Fruit fly (Drosophila melanogaster) whole organism, embryonic: ENCODE measurements around the gene CG5674.
A peak's percentile ranks its signal among the peaks of the same experiment; 100 is the strongest.

Source experiments
- Asciz ChIP-seq: fragments of 200-800 bp; sonication (Bioruptor generic); optimal IDR thresholded peaks from 2 replicates; lab custom pipeline; 2017; ENCODE audit warnings: missing biosample characterization, mild to moderate bottlenecking, missing genetic modification characterization, missing genetic modification reagents
- C15 ChIP-seq: fragments of 200-800 bp; sonication (Bioruptor generic); IDR thresholded peaks from 3 replicates; pipeline ENCODE4 v1.3.6; 2022; ENCODE audit warnings: missing biosample characterization, missing genetic modification characterization
- CG11398 ChIP-seq: fragments of 200-800 bp; sonication (Bioruptor generic); optimal IDR thresholded peaks from 2 replicates; lab custom pipeline; 2016; ENCODE audit warnings: missing biosample characterization, missing genetic modification characterization
- CG11504 ChIP-seq: fragments of 200-800 bp; sonication (Bioruptor generic); optimal IDR thresholded peaks from 3 replicates; lab custom pipeline; 2019; ENCODE audit warnings: missing biosample characterization, mild to moderate bottlenecking, missing genetic modification characterization, moderate library complexity
- CG11696 ChIP-seq: fragments of 200-800 bp; sonication (Bioruptor generic); IDR thresholded peaks from 2 replicates; pipeline ENCODE4 v1.3.6; 2022; ENCODE audit warnings: missing biosample characterization, missing genetic modification characterization
- CG12071 ChIP-seq: fragments of 200-800 bp; sonication (Bioruptor generic); optimal IDR thresholded peaks from 3 replicates; lab custom pipeline; 2018; ENCODE audit warnings: missing biosample characterization, mild to moderate bottlenecking, missing genetic modification characterization
- CG17359 ChIP-seq: fragments of 200-800 bp; sonication (Bioruptor generic); optimal IDR thresholded peaks from 3 replicates; lab custom pipeline; 2018; ENCODE audit warnings: missing biosample characterization, mild to moderate bottlenecking, missing genetic modification characterization, moderate library complexity
- CG17912 ChIP-seq: fragments of 200-800 bp; sonication (Bioruptor generic); optimal IDR thresholded peaks from 2 replicates; lab custom pipeline; 2018; ENCODE audit warnings: missing biosample characterization, mild to moderate bottlenecking, missing genetic modification characterization
- CG2116 ChIP-seq: fragments of 200-800 bp; sonication (Bioruptor generic); optimal IDR thresholded peaks from 3 replicates; lab custom pipeline; 2018; ENCODE audit warnings: missing biosample characterization, mild to moderate bottlenecking, missing genetic modification characterization
- CG2875 ChIP-seq: fragments of 200-800 bp; sonication (Bioruptor generic); optimal IDR thresholded peaks from 2 replicates; lab custom pipeline; 2017; ENCODE audit warnings: missing biosample characterization, mild to moderate bottlenecking, missing genetic modification characterization, missing genetic modification reagents
- CG32767 ChIP-seq: fragments of 200-800 bp; sonication (Bioruptor generic); IDR thresholded peaks from 2 replicates; pipeline ENCODE4 v1.3.6; 2022; ENCODE audit warnings: missing biosample characterization, missing genetic modification characterization
- CG34376 ChIP-seq: fragments of 200-800 bp; sonication (Bioruptor generic); optimal IDR thresholded peaks from 2 replicates; lab custom pipeline; 2018; ENCODE audit warnings: missing biosample characterization, mild to moderate bottlenecking, missing genetic modification characterization
- CG3995 ChIP-seq: fragments of 200-800 bp; sonication (Bioruptor generic); optimal IDR thresholded peaks from 3 replicates; lab custom pipeline; 2016; ENCODE audit warnings: missing biosample characterization, missing genetic modification characterization
- CG4730 ChIP-seq: fragments of 200-800 bp; sonication (Bioruptor generic); IDR thresholded peaks from 2 replicates; pipeline ENCODE4 v1.3.6; 2022; ENCODE audit warnings: missing biosample characterization, missing genetic modification characterization
- CG5180 ChIP-seq: fragments of 200-800 bp; sonication (Bioruptor generic); optimal IDR thresholded peaks from 3 replicates; lab custom pipeline; 2017; ENCODE audit warnings: missing biosample characterization, missing genetic modification characterization, mild to moderate bottlenecking, moderate library complexity, missing genetic modification reagents
- CG6254 ChIP-seq: fragments of 200-800 bp; sonication (Bioruptor generic); optimal IDR thresholded peaks from 3 replicates; lab custom pipeline; 2017; ENCODE audit warnings: mild to moderate bottlenecking, missing biosample characterization, missing genetic modification reagents, missing genetic modification characterization
- CG7372 ChIP-seq: fragments of 200-800 bp; sonication (Bioruptor generic); IDR thresholded peaks from 2 replicates; pipeline ENCODE4 v1.3.6; 2022; ENCODE audit warnings: missing biosample characterization, missing genetic modification characterization
- CG8478 ChIP-seq: fragments of >200 bp; optimal IDR thresholded peaks from 2 replicates; lab custom pipeline; 2018
- CG9797 ChIP-seq: fragments of 200-800 bp; sonication (Bioruptor generic); optimal IDR thresholded peaks from 3 replicates; lab custom pipeline; 2018; ENCODE audit warnings: missing biosample characterization, mild to moderate bottlenecking, missing genetic modification characterization
- Dbx ChIP-seq: fragments of 200-800 bp; sonication (Bioruptor generic); IDR thresholded peaks from 3 replicates; pipeline ENCODE4 v1.3.6; 2022; ENCODE audit warnings: missing biosample characterization, missing genetic modification characterization
- Doc2 ChIP-seq: fragments of 200-800 bp; sonication (Bioruptor generic); IDR thresholded peaks from 2 replicates; pipeline ENCODE4 v1.3.6; 2022; ENCODE audit warnings: missing biosample characterization, missing genetic modification characterization
- ERR ChIP-seq: fragments of 200-800 bp; sonication (Bioruptor generic); optimal IDR thresholded peaks from 2 replicates; lab custom pipeline; 2016; ENCODE audit warnings: missing biosample characterization, missing genetic modification characterization
- Hmx ChIP-seq: fragments of 200-800 bp; sonication (Bioruptor generic); optimal IDR thresholded peaks from 2 replicates; lab custom pipeline; 2016; ENCODE audit warnings: missing biosample characterization, missing genetic modification characterization
- Mad ChIP-seq: fragments of 200-800 bp; sonication (Bioruptor generic); optimal IDR thresholded peaks from 2 replicates; lab custom pipeline; 2016; ENCODE audit warnings: missing biosample characterization, missing genetic modification characterization
- Nf-YC ChIP-seq: fragments of 200-800 bp; optimal IDR thresholded peaks from 3 replicates; lab custom pipeline; 2019; ENCODE audit warnings: missing biosample characterization, mild to moderate bottlenecking, missing genetic modification characterization, moderate library complexity
- PHDP ChIP-seq: fragments of 200-800 bp; sonication (Bioruptor generic); optimal IDR thresholded peaks from 3 replicates; lab custom pipeline; 2018; ENCODE audit warnings: missing biosample characterization, mild to moderate bottlenecking, missing genetic modification characterization, moderate library complexity
- Sin3A ChIP-seq: fragments of >200 bp; optimal IDR thresholded peaks from 2 replicates; lab custom pipeline; 2018
- Sox100B ChIP-seq: fragments of 200-800 bp; sonication (Bioruptor generic); optimal IDR thresholded peaks from 3 replicates; lab custom pipeline; 2018; ENCODE audit warnings: missing biosample characterization, mild to moderate bottlenecking, missing genetic modification characterization
- Trl ChIP-seq, 3 experiments: fragments of >200 bp in 2 of 3; fragments of 200-800 bp in 1 of 3; sonication (Bioruptor generic) in 1 of 3; optimal IDR thresholded peaks; 2 replicates in 1 of 3; 3 replicates in 2 of 3; lab custom pipeline; 2016 to 2017; ENCODE audit warnings: missing biosample characterization in 1 of 3, missing genetic modification characterization in 1 of 3
- YL-1 ChIP-seq: fragments of 200-800 bp; sonication (Bioruptor generic); optimal IDR thresholded peaks from 3 replicates; lab custom pipeline; 2017; ENCODE audit warnings: missing biosample characterization, mild to moderate bottlenecking, missing genetic modification characterization
- caup ChIP-seq: fragments of 200-800 bp; sonication (Bioruptor generic); optimal IDR thresholded peaks from 3 replicates; lab custom pipeline; 2017; ENCODE audit warnings: missing biosample characterization, mild to moderate bottlenecking, missing genetic modification characterization, moderate library complexity; ENCODE audit not compliant: severe bottlenecking
- crol ChIP-seq: fragments of 200-800 bp; sonication (Bioruptor generic); IDR thresholded peaks from 2 replicates; pipeline ENCODE4 v1.3.6; 2022; ENCODE audit warnings: missing biosample characterization, missing genetic modification characterization
- da ChIP-seq: fragments of 200-800 bp; sonication (Bioruptor generic); optimal IDR thresholded peaks from 2 replicates; lab custom pipeline; 2016; ENCODE audit warnings: missing biosample characterization, missing genetic modification characterization
- dan ChIP-seq: fragments of 200-800 bp; sonication (Bioruptor generic); IDR thresholded peaks from 2 replicates; pipeline ENCODE4 v1.3.6; 2022; ENCODE audit warnings: missing biosample characterization, missing genetic modification characterization
- emc ChIP-seq: fragments of 200-800 bp; sonication (Bioruptor generic); optimal IDR thresholded peaks from 2 replicates; lab custom pipeline; 2016; ENCODE audit warnings: missing biosample characterization, missing genetic modification characterization
- ewg ChIP-seq: fragments of 200-800 bp; sonication (Bioruptor generic); optimal IDR thresholded peaks from 3 replicates; lab custom pipeline; 2017; ENCODE audit warnings: mild to moderate bottlenecking, missing biosample characterization, missing genetic modification reagents, missing genetic modification characterization
- klu ChIP-seq: fragments of 200-800 bp; sonication (Bioruptor generic); IDR thresholded peaks from 2 replicates; pipeline ENCODE4 v1.3.6; 2022; ENCODE audit warnings: missing biosample characterization, missing genetic modification characterization
- lbe ChIP-seq: fragments of 200-800 bp; sonication (Bioruptor generic); optimal IDR thresholded peaks from 2 replicates; lab custom pipeline; 2016; ENCODE audit warnings: missing biosample characterization, mild to moderate bottlenecking, missing genetic modification characterization
- nom ChIP-seq: fragments of 200-800 bp; sonication (Bioruptor generic); optimal IDR thresholded peaks from 2 replicates; lab custom pipeline; 2017; ENCODE audit warnings: missing biosample characterization, missing genetic modification characterization, mild to moderate bottlenecking, moderate library complexity, missing genetic modification reagents
- oc ChIP-seq: fragments of 200-800 bp; sonication (Bioruptor generic); optimal IDR thresholded peaks from 2 replicates; lab custom pipeline; 2018; ENCODE audit warnings: missing biosample characterization, mild to moderate bottlenecking, missing genetic modification characterization, moderate library complexity
- peb ChIP-seq: fragments of 200-800 bp; sonication (Bioruptor generic); IDR thresholded peaks from 2 replicates; pipeline ENCODE4 v1.3.6; 2022; ENCODE audit warnings: missing biosample characterization, missing genetic modification characterization
- rib ChIP-seq: fragments of 200-800 bp; sonication (Bioruptor generic); IDR thresholded peaks from 2 replicates; pipeline ENCODE4 v1.3.6; 2022; ENCODE audit warnings: missing biosample characterization, missing genetic modification characterization
- salm ChIP-seq: fragments of 200-800 bp; sonication (Bioruptor generic); optimal IDR thresholded peaks from 2 replicates; lab custom pipeline; 2018; ENCODE audit warnings: missing biosample characterization, mild to moderate bottlenecking, missing genetic modification characterization
- stc ChIP-seq: fragments of 200-800 bp; sonication (Bioruptor generic); IDR thresholded peaks from 2 replicates; pipeline ENCODE4 v1.3.6; 2022; ENCODE audit warnings: missing biosample characterization, missing genetic modification characterization
- tgo ChIP-seq: fragments of 200-800 bp; sonication (Bioruptor generic); IDR thresholded peaks from 3 replicates; pipeline ENCODE4 v1.3.6; 2022; ENCODE audit warnings: missing biosample characterization, missing genetic modification characterization
- tll ChIP-seq, 2 experiments: fragments of 200-800 bp in 1 of 2; fragments of >200 bp in 1 of 2; sonication (Bioruptor generic) in 1 of 2; optimal IDR thresholded peaks; 2 replicates each; lab custom pipeline; 2017 to 2019; ENCODE audit warnings: missing biosample characterization in 2 of 2, missing genetic modification characterization in 2 of 2, mild to moderate bottlenecking in 1 of 2, moderate library complexity in 1 of 2
- vvl ChIP-seq: fragments of 200-800 bp; sonication (Bioruptor generic); IDR thresholded peaks from 2 replicates; pipeline ENCODE4 v1.3.6; 2022; ENCODE audit warnings: missing biosample characterization, missing genetic modification characterization
- zen ChIP-seq: fragments of 200-800 bp; sonication (Bioruptor generic); optimal IDR thresholded peaks from 3 replicates; lab custom pipeline; 2018; ENCODE audit warnings: missing biosample characterization, mild to moderate bottlenecking, missing genetic modification characterization, moderate library complexity

Gene CG5674

DNA sequence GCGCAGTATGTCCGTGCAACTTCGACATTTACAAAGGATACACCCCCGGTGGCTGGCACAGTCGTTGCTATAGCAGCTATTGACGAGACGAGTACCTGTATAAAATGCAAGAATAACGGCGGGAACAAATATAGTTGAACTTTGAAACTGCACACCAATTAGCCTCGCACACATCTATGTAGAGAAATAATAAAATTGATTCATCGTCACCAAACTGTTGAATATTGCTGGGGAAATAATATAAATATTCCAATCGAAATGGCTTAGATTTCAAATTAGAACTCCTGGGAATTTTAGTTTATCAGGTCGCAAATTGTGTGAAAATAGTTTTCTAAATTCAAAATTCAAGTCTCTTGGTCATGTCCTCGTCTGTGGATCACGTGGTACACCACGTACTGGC lies 44.5 kb downstream of the CG5674 start, which contains the start of the genes CG42634 and CG42635:
Gene CG42634 (plus strand): TSS at position 301 of the 400 bp plus-strand sequence.
Gene CG42635 (plus strand): TSS at position 301 of the 400 bp plus-strand sequence.
- TF ChIP-seq Trl (optimal IDR thresholded peaks at IDR 0.05; lab: Kevin White, UChicago) (no peak), Trl (GFP tag; optimal IDR thresholded peaks at IDR 0.05; lab: Kevin White, UChicago) (no peak), Sox100B (GFP tag; lab: Kevin White, UChicago) (no peak), PHDP (tag; lab: Kevin White, UChicago) (no peak), lbe (GFP tag; lab: Kevin White, UChicago) (no peak), tgo (GFP tag; lab: Robert Waterston, UW) (no peak), stc (GFP tag; lab: Robert Waterston, UW) (no peak), vvl (GFP tag; lab: Robert Waterston, UW) (no peak)

DNA sequence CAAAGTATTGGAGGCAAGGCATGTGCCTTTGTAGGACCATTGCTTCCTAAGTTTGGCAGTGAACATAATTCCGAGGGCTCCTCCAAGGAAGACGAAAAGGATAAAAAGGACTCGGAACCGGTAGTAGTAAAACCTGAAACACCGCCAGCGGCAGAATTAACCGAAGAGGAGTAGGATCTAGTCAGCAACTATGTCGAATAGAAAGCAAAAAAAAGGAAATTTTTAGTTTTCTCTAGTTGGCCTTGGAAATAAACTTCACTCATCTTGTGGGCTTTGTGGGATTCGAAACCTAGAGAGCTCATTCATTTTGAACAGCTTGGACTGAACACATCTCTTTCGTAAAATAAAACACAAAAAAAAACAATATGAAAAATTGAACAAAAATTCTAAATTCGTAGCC lies 45.5 kb downstream of the CG5674 start, which contains the start of gene CG31740:
Gene CG31740 (plus strand): TSS at position 301 of the 400 bp plus-strand sequence.
- no peak for TF ChIP-seq nom (GFP tag; lab: Kevin White, UChicago)
- TF ChIP-seq Mad (GFP tag; lab: Kevin White, UChicago), result no peak
- no peak for TF ChIP-seq CG7372 (GFP tag; lab: Robert Waterston, UW)
- TF ChIP-seq oc (tag; lab: Kevin White, UChicago), result no peak
- TF ChIP-seq CG2875 (GFP tag; lab: Kevin White, UChicago), result no peak
- TF ChIP-seq CG3995 (GFP tag; lab: Kevin White, UChicago), result no peak
- no peak for TF ChIP-seq CG32767 (GFP tag; lab: Robert Waterston, UW)
- no peak for TF ChIP-seq C15 (GFP tag; lab: Robert Waterston, UW)
- TF ChIP-seq CG8478, result no peak
- TF ChIP-seq CG11696 (GFP tag; lab: Robert Waterston, UW), result no peak
- TF ChIP-seq crol (GFP tag; lab: Robert Waterston, UW), result no peak
- no peak for TF ChIP-seq CG11504
- no peak for TF ChIP-seq Sin3A (lab: Kevin White, UChicago)

DNA sequence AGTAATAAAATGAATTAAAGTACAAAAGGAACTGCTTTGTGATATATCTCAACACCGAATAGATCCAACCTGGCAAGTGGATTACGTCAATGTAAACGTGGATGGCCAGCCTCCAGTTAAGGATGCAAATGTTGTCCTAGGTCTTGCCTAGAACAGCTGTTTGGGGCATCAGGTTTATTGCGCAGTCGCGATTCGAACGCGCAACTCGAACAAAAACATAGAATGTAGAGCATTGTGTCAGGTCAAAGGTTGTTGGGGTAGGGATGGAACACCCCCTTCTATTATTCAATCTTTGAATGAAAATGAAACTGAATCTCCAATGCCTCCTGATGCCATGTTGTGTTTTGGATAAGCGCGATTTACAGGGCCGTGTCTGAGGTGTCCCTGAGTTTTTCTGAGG lies 46.5 kb downstream of the CG5674 start:
- TF ChIP-seq CG5180 (GFP tag; lab: Kevin White, UChicago) (peak; percentile 96), rib (GFP tag; lab: Robert Waterston, UW) (no peak), Hmx (GFP tag; lab: Kevin White, UChicago) (no peak), Nf-YC (tag; lab: Kevin White, UChicago) (no peak), ewg (GFP tag; lab: Kevin White, UChicago) (peak; percentile 83), CG34376 (GFP tag; lab: Kevin White, UChicago) (no peak), CG4730 (no peak), CG9797 (GFP tag; lab: Kevin White, UChicago) (no peak), CG17359 (tag; lab: Kevin White, UChicago) (no peak), Asciz (GFP tag; lab: Kevin White, UChicago) (no peak)

DNA sequence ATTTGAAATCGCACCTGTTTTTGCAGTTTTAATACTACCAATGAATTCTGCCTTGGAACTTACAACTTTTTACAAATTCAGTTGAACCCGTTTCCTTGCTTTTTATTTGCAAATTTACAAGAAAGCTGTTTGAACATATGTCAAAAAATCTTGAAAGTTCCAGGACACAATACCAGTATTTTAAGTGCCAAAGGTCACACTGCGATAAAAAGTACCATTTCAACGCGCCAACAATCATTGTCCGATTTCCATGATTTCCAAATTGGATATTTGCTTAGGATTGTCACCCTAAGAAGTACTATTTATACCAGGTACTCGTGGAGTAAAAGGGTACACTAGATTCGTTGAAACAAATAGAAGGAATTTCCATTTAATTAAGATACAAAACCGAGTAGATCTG lies 48.2 kb downstream of the CG5674 start, which contains the start of gene elfless:
Gene elfless (minus strand): TSS at position 101 of the 400 bp plus-strand sequence.
- no peak for TF ChIP-seq Doc2 (GFP tag; lab: Robert Waterston, UW)
- TF ChIP-seq Dbx (GFP tag; lab: Robert Waterston, UW), result no peak
- TF ChIP-seq ERR (GFP tag; lab: Kevin White, UChicago), result no peak
- no peak for TF ChIP-seq CG6254
- no peak for TF ChIP-seq peb (GFP tag; lab: Robert Waterston, UW)
- TF ChIP-seq CG11398 (GFP tag; lab: Kevin White, UChicago), result no peak
- no peak for TF ChIP-seq salm
- no peak for TF ChIP-seq emc
- no peak for TF ChIP-seq zen (tag; lab: Kevin White, UChicago)
- TF ChIP-seq da (GFP tag; lab: Kevin White, UChicago), result no peak
- no peak for TF ChIP-seq YL-1
- no peak for TF ChIP-seq caup (GFP tag; lab: Kevin White, UChicago)
- no peak for TF ChIP-seq tll (GFP tag; optimal IDR thresholded peaks at IDR 0.05; lab: Kevin White, UChicago)
- TF ChIP-seq CG12071 (GFP tag; lab: Kevin White, UChicago), result no peak
- TF ChIP-seq CG17912 (GFP tag; lab: Kevin White, UChicago), result no peak
- TF ChIP-seq CG2116 (GFP tag; lab: Kevin White, UChicago), result no peak
- TF ChIP-seq klu, result no peak
- TF ChIP-seq dan (GFP tag; lab: Robert Waterston, UW), result no peak
